Fruit fly (Drosophila melanogaster): ENCODE data around the gene stai.

The stai gene

DNA sequence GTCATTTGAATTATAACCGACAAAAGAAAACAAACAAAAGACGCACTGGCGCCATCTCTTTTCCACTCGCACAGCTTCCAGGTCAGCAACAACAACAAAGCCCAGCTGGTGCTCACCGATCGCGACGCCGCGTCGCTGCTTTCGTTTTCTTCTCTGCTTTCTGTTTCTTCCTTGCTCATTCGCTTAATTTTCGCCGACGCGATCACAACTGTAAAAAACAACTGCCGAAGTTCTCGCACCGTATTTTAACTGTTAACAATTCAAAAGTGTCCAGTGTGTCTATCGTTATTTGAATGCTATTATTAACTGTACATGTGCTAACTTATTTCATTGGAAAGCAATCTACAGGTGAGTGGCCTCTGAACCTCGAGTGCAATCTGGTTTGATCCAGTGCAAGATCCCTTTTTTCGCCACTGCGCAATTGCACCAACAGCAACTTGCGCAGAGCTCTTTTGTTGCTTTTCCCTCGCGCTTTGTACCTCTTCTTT is at the start of gene stai:
stai (plus strand) TSS at position 176 of the 488 bp plus-strand sequence.
- peak; percentile 34; the same call in 1 of the 2 replicates for TF ChIP-seq E2f2 (GFP tag; IDR thresholded peaks at IDR 0.05)
- 0 out of 2 replicates have a peak, but pooled peaks have one; percentile 16 for TF ChIP-seq CG13287 (GFP tag; IDR thresholded peaks at IDR 0.05; ENCODE audit: partially characterized antibody)
- TF ChIP-seq fd102C (GFP tag; optimal IDR thresholded peaks at IDR 0.05) = no peak
- peak in 1 of 2 experiments; percentile 58 for TF ChIP-seq bsh (GFP tag; optimal IDR thresholded peaks at IDR 0.05)
- TF ChIP-seq Dll (GFP tag; IDR thresholded peaks at IDR 0.05; ENCODE audit: partially characterized antibody) = 0 out of 4 replicates have a peak, but pooled peaks have one; percentile 22
- peak; percentile 86 for TF ChIP-seq CG4360 (GFP tag; IDR thresholded peaks at IDR 0.05)
- peak; percentile 22 for TF ChIP-seq CG1832 (GFP tag; optimal IDR thresholded peaks at IDR 0.05)
- TF ChIP-seq Myb (GFP tag; optimal IDR thresholded peaks at IDR 0.05) = peak; percentile 84
- TF ChIP-seq crp (GFP tag; optimal IDR thresholded peaks at IDR 0.05) = peak in 1 of 2 experiments; percentile 47
- TF ChIP-seq Ada2b (GFP tag; IDR thresholded peaks at IDR 0.05) = no peak
- TF ChIP-seq sim (GFP tag; IDR thresholded peaks at IDR 0.05) = no peak
- TF ChIP-seq Blimp-1 (GFP tag; optimal IDR thresholded peaks at IDR 0.05) = peak; percentile 40
- TF ChIP-seq CG10321 (GFP tag; IDR thresholded peaks at IDR 0.05) = peak; percentile 83
- no peak for TF ChIP-seq ems (GFP tag; optimal IDR thresholded peaks at IDR 0.05)
- no peak for TF ChIP-seq CG14710 (tag; optimal IDR thresholded peaks at IDR 0.05)
- 0 out of 3 replicates have a peak, but pooled peaks have one; percentile 24 for TF ChIP-seq ci (GFP tag; IDR thresholded peaks at IDR 0.05)
- 0 out of 4 replicates have a peak, but pooled peaks have one; percentile 24 for TF ChIP-seq chinmo (GFP tag; IDR thresholded peaks at IDR 0.05; ENCODE audit: partially characterized antibody)
- TF ChIP-seq CG3281 (GFP tag; optimal IDR thresholded peaks at IDR 0.05) = no peak
- 0 out of 2 replicates have a peak, but pooled peaks have one; percentile 12 for TF ChIP-seq MBD-R2 (GFP tag; IDR thresholded peaks at IDR 0.05)
- TF ChIP-seq nom (GFP tag; optimal IDR thresholded peaks at IDR 0.05) = peak; percentile 80
- TF ChIP-seq Adf1 (GFP tag; IDR thresholded peaks at IDR 0.05) = peak; percentile 83
- TF ChIP-seq Aef1 (GFP tag; IDR thresholded peaks at IDR 0.05) = 0 out of 3 replicates have a peak, but pooled peaks have one; percentile 13
- TF ChIP-seq Deaf1 (tag; optimal IDR thresholded peaks at IDR 0.05) = peak; percentile 12

DNA sequence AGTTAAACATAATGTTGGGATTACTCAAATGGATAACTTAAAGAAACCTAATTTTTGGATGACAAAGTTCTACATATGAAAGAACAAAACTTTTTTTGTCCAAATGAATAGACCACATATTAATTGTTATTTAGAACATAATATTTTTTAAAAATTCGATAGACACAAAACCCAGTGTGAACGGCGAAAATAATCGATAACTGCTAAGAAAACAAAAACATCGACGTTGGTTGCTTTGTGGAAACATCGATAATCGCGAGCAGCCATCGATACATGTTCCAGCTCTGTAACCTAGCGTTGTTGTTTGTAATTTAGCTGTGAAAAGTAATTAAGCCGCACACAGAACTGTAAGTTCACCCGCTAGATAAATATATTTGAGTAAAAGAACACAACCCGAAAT is 49.6 kb upstream of the stai start, which contains the start of gene CG9135:
CG9135 (plus strand) TSS at position 226 of the 400 bp plus-strand sequence.
- TF ChIP-seq al (GFP tag; IDR thresholded peaks at IDR 0.05) (no peak), CG11456 (GFP tag; IDR thresholded peaks at IDR 0.05) (no peak), CG12236 (GFP tag; optimal IDR thresholded peaks at IDR 0.05) (no peak), CG6254 (GFP tag; optimal IDR thresholded peaks at IDR 0.05) (peak; percentile 19), vnd (GFP tag; IDR thresholded peaks at IDR 0.05; ENCODE audit: partially characterized antibody) (peak; percentile 99), Chrac-16 (GFP tag; optimal IDR thresholded peaks at IDR 0.05) (no peak), B-H2 (GFP tag; optimal IDR thresholded peaks at IDR 0.05) (peak; percentile 11), Atf-2 (GFP tag; optimal IDR thresholded peaks at IDR 0.05) (no peak), CG34422 (GFP tag; IDR thresholded peaks at IDR 0.05) (peak; percentile 6; the same call in 1 of the 3 replicates), Atf6 (GFP tag; IDR thresholded peaks at IDR 0.05) (no peak), CG17568 (GFP tag; optimal IDR thresholded peaks at IDR 0.05) (no peak), CG2889 (GFP tag; IDR thresholded peaks at IDR 0.05) (no peak), CG11247 (GFP tag; IDR thresholded peaks at IDR 0.05) (no peak), CG17802 (tag; optimal IDR thresholded peaks at IDR 0.05) (peak; percentile 83), dm (GFP tag; optimal IDR thresholded peaks at IDR 0.05) (no peak), CTCF (GFP tag; optimal IDR thresholded peaks at IDR 0.05) (peak; percentile 2), CG8290 (GFP tag; optimal IDR thresholded peaks at IDR 0.05) (no peak), CG8290 (tag; optimal IDR thresholded peaks at IDR 0.05) (peak in 1 of 2 experiments; percentile 55), tin (GFP tag; optimal IDR thresholded peaks at IDR 0.05) (no peak), CG4820 (GFP tag; optimal IDR thresholded peaks at IDR 0.05) (no peak), chm (GFP tag; IDR thresholded peaks at IDR 0.05) (no peak), esg (GFP tag; conservative IDR thresholded peaks at IDR 0.05) (no peak), Myb (GFP tag; optimal IDR thresholded peaks at IDR 0.05) (peak; percentile 20), luna (GFP tag; optimal IDR thresholded peaks at IDR 0.05) (peak; percentile 6), CG5953 (GFP tag; IDR thresholded peaks at IDR 0.05) (no peak), Six4 (GFP tag; optimal IDR thresholded peaks at IDR 0.05) (no peak), crp (GFP tag; optimal IDR thresholded peaks at IDR 0.05) (peak in 1 of 2 experiments; percentile 19), CG2120 (GFP tag; optimal IDR thresholded peaks at IDR 0.05) (no peak), mirr (GFP tag; optimal IDR thresholded peaks at IDR 0.05) (no peak), CG4424 (GFP tag; optimal IDR thresholded peaks at IDR 0.05) (no peak)

Measured in whole organism, embryonic.